Fruit fly (Drosophila melanogaster) whole organism, embryonic: ENCODE measurements around the gene mRpS23.

Experiments used
- Adf1 ChIP-seq: fragments of 200-800 bp; sonication (Bioruptor generic); IDR thresholded peaks from 2 replicates; pipeline ENCODE4 v1.3.6; 2022; ENCODE audit warnings: missing biosample characterization, missing genetic modification characterization
- Antp ChIP-seq: fragments of 200-800 bp; sonication (Bioruptor generic); optimal IDR thresholded peaks from 3 replicates; lab custom pipeline; 2016; ENCODE audit warnings: missing biosample characterization, missing genetic modification characterization
- CG10267 ChIP-seq: fragments of 200-800 bp; sonication (Bioruptor generic); optimal IDR thresholded peaks from 2 replicates; lab custom pipeline; 2018; ENCODE audit warnings: missing biosample characterization, mild to moderate bottlenecking, missing genetic modification characterization, moderate library complexity
- CG10565 ChIP-seq: fragments of 200-800 bp; sonication (Bioruptor generic); optimal IDR thresholded peaks from 3 replicates; lab custom pipeline; 2016; ENCODE audit warnings: missing biosample characterization, mild to moderate bottlenecking, missing genetic modification characterization
- CG10654 ChIP-seq: fragments of 200-800 bp; sonication (Bioruptor generic); optimal IDR thresholded peaks from 2 replicates; lab custom pipeline; 2016; ENCODE audit warnings: missing biosample characterization, missing genetic modification characterization
- CG10959 ChIP-seq: fragments of 200-800 bp; sonication (Bioruptor generic); IDR thresholded peaks from 2 replicates; pipeline ENCODE4 v1.3.6; 2022; ENCODE audit warnings: missing biosample characterization, missing genetic modification characterization
- CG11696 ChIP-seq: fragments of 200-800 bp; sonication (Bioruptor generic); IDR thresholded peaks from 2 replicates; pipeline ENCODE4 v1.3.6; 2022; ENCODE audit warnings: missing biosample characterization, missing genetic modification characterization
- CG12071 ChIP-seq: fragments of 200-800 bp; sonication (Bioruptor generic); optimal IDR thresholded peaks from 3 replicates; lab custom pipeline; 2018; ENCODE audit warnings: missing biosample characterization, mild to moderate bottlenecking, missing genetic modification characterization
- CG12155 ChIP-seq: fragments of 200-800 bp; sonication (Bioruptor generic); optimal IDR thresholded peaks from 3 replicates; lab custom pipeline; 2016; ENCODE audit warnings: missing biosample characterization, missing genetic modification characterization
- CG12769 ChIP-seq: fragments of 200-800 bp; sonication (Bioruptor generic); optimal IDR thresholded peaks from 2 replicates; lab custom pipeline; 2019; ENCODE audit warnings: missing biosample characterization, mild to moderate bottlenecking, missing genetic modification characterization, moderate library complexity
- CG13287 ChIP-seq: fragments of 200-800 bp; sonication (Bioruptor generic); IDR thresholded peaks from 2 replicates; pipeline ENCODE4 v1.3.6; 2022; ENCODE audit warnings: missing biosample characterization, missing genetic modification characterization; ENCODE audit not compliant: partially characterized antibody
- CG13624 ChIP-seq: fragments of 200-800 bp; sonication (Bioruptor generic); optimal IDR thresholded peaks from 2 replicates; lab custom pipeline; 2016; ENCODE audit warnings: missing biosample characterization, missing genetic modification characterization
- CG15073 ChIP-seq: fragments of 200-800 bp; sonication (Bioruptor generic); optimal IDR thresholded peaks from 2 replicates; lab custom pipeline; 2016; ENCODE audit warnings: missing biosample characterization, missing genetic modification characterization
- CG16813 ChIP-seq: fragments of 200-800 bp; sonication (Bioruptor generic); IDR thresholded peaks from 3 replicates; pipeline ENCODE4 v1.3.6; 2022; ENCODE audit warnings: missing biosample characterization, missing genetic modification characterization; ENCODE audit not compliant: partially characterized antibody
- CG2120 ChIP-seq: fragments of 200-800 bp; sonication (Bioruptor generic); optimal IDR thresholded peaks from 3 replicates; lab custom pipeline; 2016; ENCODE audit warnings: missing biosample characterization, missing genetic modification characterization
- CG2712 ChIP-seq: fragments of 200-800 bp; optimal IDR thresholded peaks from 3 replicates; lab custom pipeline; 2019; ENCODE audit warnings: missing biosample characterization, mild to moderate bottlenecking, missing genetic modification characterization, moderate library complexity
- CG2875 ChIP-seq: fragments of 200-800 bp; sonication (Bioruptor generic); optimal IDR thresholded peaks from 2 replicates; lab custom pipeline; 2017; ENCODE audit warnings: missing biosample characterization, mild to moderate bottlenecking, missing genetic modification characterization, missing genetic modification reagents
- CG30020 ChIP-seq: fragments of 200-800 bp; optimal IDR thresholded peaks from 2 replicates; lab custom pipeline; 2019; ENCODE audit warnings: missing biosample characterization, mild to moderate bottlenecking, missing genetic modification characterization, moderate library complexity
- CG32772 ChIP-seq: fragments of 200-800 bp; sonication (Bioruptor generic); IDR thresholded peaks from 2 replicates; pipeline ENCODE4 v1.3.6; 2022; ENCODE audit warnings: missing biosample characterization, missing genetic modification characterization
- CG3281 ChIP-seq: fragments of 200-800 bp; sonication (Bioruptor generic); optimal IDR thresholded peaks from 3 replicates; lab custom pipeline; 2017; ENCODE audit warnings: missing biosample characterization, mild to moderate bottlenecking, missing genetic modification characterization
- CG4404 ChIP-seq: fragments of 200-800 bp; sonication (Bioruptor generic); IDR thresholded peaks from 2 replicates; pipeline ENCODE4 v1.3.6; 2022; ENCODE audit warnings: missing biosample characterization, missing genetic modification characterization
- CG5953 ChIP-seq: fragments of 200-800 bp; sonication (Bioruptor generic); IDR thresholded peaks from 2 replicates; pipeline ENCODE4 v1.3.6; 2022; ENCODE audit warnings: missing biosample characterization, missing genetic modification characterization
- CG6175 ChIP-seq: fragments of 200-800 bp; sonication (Bioruptor generic); IDR thresholded peaks from 3 replicates; pipeline ENCODE4 v1.3.6; 2022; ENCODE audit warnings: missing biosample characterization, missing genetic modification characterization
- CG6765 ChIP-seq: fragments of 200-800 bp; sonication (Bioruptor generic); optimal IDR thresholded peaks from 3 replicates; lab custom pipeline; 2017; ENCODE audit warnings: missing biosample characterization, mild to moderate bottlenecking, missing genetic modification characterization
- CG6813 ChIP-seq: fragments of 200-800 bp; sonication (Bioruptor generic); optimal IDR thresholded peaks from 2 replicates; lab custom pipeline; 2017; ENCODE audit warnings: missing biosample characterization, missing genetic modification characterization, mild to moderate bottlenecking, moderate library complexity, missing genetic modification reagents
- CG9797 ChIP-seq: fragments of 200-800 bp; sonication (Bioruptor generic); optimal IDR thresholded peaks from 3 replicates; lab custom pipeline; 2018; ENCODE audit warnings: missing biosample characterization, mild to moderate bottlenecking, missing genetic modification characterization
- Doc3 ChIP-seq: fragments of 200-800 bp; sonication (Bioruptor generic); IDR thresholded peaks from 3 replicates; pipeline ENCODE4 v1.3.6; 2022; ENCODE audit warnings: missing biosample characterization, missing genetic modification characterization; ENCODE audit not compliant: partially characterized antibody
- Dp ChIP-seq: fragments of 200-800 bp; sonication (Bioruptor generic); optimal IDR thresholded peaks from 2 replicates; lab custom pipeline; 2018; ENCODE audit warnings: missing biosample characterization, mild to moderate bottlenecking, missing genetic modification characterization, moderate library complexity
- HmgD ChIP-seq: fragments of 200-800 bp; sonication (Bioruptor generic); optimal IDR thresholded peaks from 3 replicates; lab custom pipeline; 2016; ENCODE audit warnings: missing biosample characterization, missing genetic modification characterization
- NFAT ChIP-seq: fragments of 200-800 bp; sonication (Bioruptor generic); IDR thresholded peaks from 2 replicates; pipeline ENCODE4 v1.3.6; 2022; ENCODE audit warnings: missing biosample characterization, missing genetic modification characterization
- Neu2 ChIP-seq: fragments of 200-800 bp; sonication (Bioruptor generic); optimal IDR thresholded peaks from 3 replicates; lab custom pipeline; 2016; ENCODE audit warnings: missing biosample characterization, missing genetic modification characterization, borderline replicate concordance
- Nf-YC ChIP-seq: fragments of 200-800 bp; optimal IDR thresholded peaks from 3 replicates; lab custom pipeline; 2019; ENCODE audit warnings: missing biosample characterization, mild to moderate bottlenecking, missing genetic modification characterization, moderate library complexity
- NfI ChIP-seq: fragments of 200-800 bp; sonication (Bioruptor generic); optimal IDR thresholded peaks from 3 replicates; lab custom pipeline; 2018; ENCODE audit warnings: missing biosample characterization, mild to moderate bottlenecking, missing genetic modification characterization, moderate library complexity
- PHDP ChIP-seq: fragments of 200-800 bp; sonication (Bioruptor generic); optimal IDR thresholded peaks from 3 replicates; lab custom pipeline; 2018; ENCODE audit warnings: missing biosample characterization, mild to moderate bottlenecking, missing genetic modification characterization, moderate library complexity
- Poxn ChIP-seq: fragments of 200-800 bp; sonication (Bioruptor generic); IDR thresholded peaks from 2 replicates; pipeline ENCODE4 v1.3.6; 2022; ENCODE audit warnings: missing biosample characterization, missing genetic modification characterization
- Sry-δ ChIP-seq: fragments of 200-800 bp; sonication (Bioruptor generic); optimal IDR thresholded peaks from 2 replicates; lab custom pipeline; 2016; ENCODE audit warnings: missing biosample characterization, missing genetic modification characterization
- Usf ChIP-seq: fragments of 200-800 bp; sonication (Bioruptor generic); optimal IDR thresholded peaks from 2 replicates; lab custom pipeline; 2017; ENCODE audit warnings: missing genotype, missing biosample characterization, missing genetic modification characterization
- Vsx1 ChIP-seq: fragments of 200-800 bp; sonication (Bioruptor generic); optimal IDR thresholded peaks from 2 replicates; lab custom pipeline; 2017; ENCODE audit warnings: missing biosample characterization, mild to moderate bottlenecking, missing genetic modification characterization, missing genetic modification reagents
- az2 ChIP-seq: fragments of 200-800 bp; sonication (Bioruptor generic); optimal IDR thresholded peaks from 3 replicates; lab custom pipeline; 2016; ENCODE audit warnings: missing biosample characterization, missing genetic modification characterization
- bsh ChIP-seq, 2 experiments: fragments of 200-800 bp; sonication (Bioruptor generic); optimal IDR thresholded peaks; 2 replicates each; lab custom pipeline; 2017 to 2018; ENCODE audit warnings: mild to moderate bottlenecking in 2 of 2, missing biosample characterization in 2 of 2, missing genetic modification characterization in 2 of 2, moderate library complexity in 1 of 2
- dmrt11E ChIP-seq: fragments of 200-800 bp; sonication (Bioruptor generic); optimal IDR thresholded peaks from 3 replicates; lab custom pipeline; 2018; ENCODE audit warnings: missing biosample characterization, mild to moderate bottlenecking, missing genetic modification characterization, moderate library complexity
- hb ChIP-seq: fragments of 200-800 bp; sonication (Bioruptor generic); IDR thresholded peaks from 3 replicates; pipeline ENCODE4 v1.3.6; 2022; ENCODE audit warnings: missing biosample characterization, missing genetic modification characterization; ENCODE audit not compliant: partially characterized antibody
- hkb ChIP-seq, 2 experiments: fragments of 200-800 bp in 1 of 2; fragments of >200 bp in 1 of 2; sonication (Bioruptor generic) in 1 of 2; IDR thresholded peaks in 1 of 2; optimal IDR thresholded peaks in 1 of 2; 2 replicates each; pipeline versions ENCODE4 v1.3.6 to Lab custom; 2017 to 2022; ENCODE audit warnings: missing biosample characterization in 1 of 2, missing genetic modification characterization in 1 of 2
- nau ChIP-seq: fragments of 200-800 bp; sonication (Bioruptor generic); optimal IDR thresholded peaks from 3 replicates; lab custom pipeline; 2017; ENCODE audit warnings: missing biosample characterization, mild to moderate bottlenecking, missing genetic modification characterization, missing genetic modification reagents
- sc ChIP-seq, 3 experiments: fragments of >200 bp in 2 of 3; fragments of 200-800 bp in 1 of 3; sonication (Bioruptor generic) in 1 of 3; optimal IDR thresholded peaks; 2 replicates in 2 of 3; 3 replicates in 1 of 3; lab custom pipeline; 2017; ENCODE audit warnings: mild to moderate bottlenecking in 1 of 3, missing biosample characterization in 1 of 3, missing genetic modification characterization in 1 of 3, missing genetic modification reagents in 1 of 3
- tgo ChIP-seq: fragments of 200-800 bp; sonication (Bioruptor generic); IDR thresholded peaks from 3 replicates; pipeline ENCODE4 v1.3.6; 2022; ENCODE audit warnings: missing biosample characterization, missing genetic modification characterization
- wdn ChIP-seq: fragments of 200-800 bp; sonication (Bioruptor generic); IDR thresholded peaks from 2 replicates; pipeline ENCODE4 v1.3.6; 2022; ENCODE audit warnings: missing biosample characterization, missing genetic modification characterization
- yki ChIP-seq: fragments of >200 bp; optimal IDR thresholded peaks from 3 replicates; lab custom pipeline; 2018
- zen2 ChIP-seq: fragments of 200-800 bp; sonication (Bioruptor generic); IDR thresholded peaks from 3 replicates; pipeline ENCODE4 v1.3.6; 2022; ENCODE audit warnings: missing biosample characterization, missing genetic modification characterization; ENCODE audit not compliant: partially characterized antibody

The mRpS23 gene

DNA sequence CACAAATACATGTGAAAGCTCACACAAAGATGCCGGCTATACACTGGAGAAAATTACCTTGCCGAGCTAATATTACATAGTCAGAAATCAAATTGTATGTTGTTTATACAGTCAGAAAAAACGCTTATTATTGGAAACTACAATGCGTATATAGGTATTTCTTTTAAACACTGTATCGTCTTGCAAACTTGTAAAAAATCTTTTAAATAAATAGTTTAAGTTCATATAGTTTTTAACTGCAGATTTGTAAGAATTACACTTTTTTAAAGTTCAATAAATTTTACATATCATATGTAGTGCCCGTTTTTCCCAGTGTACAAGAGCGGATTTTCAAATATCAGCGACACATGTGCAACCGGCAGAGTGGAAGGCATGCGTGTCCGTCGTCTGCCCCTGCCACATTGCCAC lies 4.9 kb upstream of the mRpS23 start (continued):
- TF ChIP-seq CG12769 (tag; lab: Kevin White, UChicago) (peak; percentile 63), CG6765 (GFP tag; lab: Kevin White, UChicago) (peak; percentile 37), tgo (peak; percentile 80), Antp (GFP tag; lab: Kevin White, UChicago) (peak; percentile 65), hb (GFP tag; lab: Robert Waterston, UW) (no peak), NfI (peak; percentile 78), sc (optimal IDR thresholded peaks at IDR 0.05; lab: Kevin White, UChicago) (no peak), sc (GFP tag; optimal IDR thresholded peaks at IDR 0.05; lab: Kevin White, UChicago) (peak; percentile 62), CG10565 (GFP tag; lab: Kevin White, UChicago) (peak; percentile 45), Dp (GFP tag; lab: Kevin White, UChicago) (no peak), hkb (optimal IDR thresholded peaks at IDR 0.05; lab: Kevin White, UChicago) (no peak), hkb (GFP tag; IDR thresholded peaks at IDR 0.05; lab: Robert Waterston, UW) (peak; percentile 90), CG2120 (peak; percentile 74), Adf1 (GFP tag; lab: Robert Waterston, UW) (peak; percentile 42), yki (lab: Kevin White, UChicago) (no peak), CG30020 (tag; lab: Kevin White, UChicago) (peak; percentile 59), CG2712 (tag; lab: Kevin White, UChicago) (peak; percentile 85), HmgD (no peak), CG4404 (GFP tag; lab: Robert Waterston, UW) (no peak; the same call in 1 of the 2 replicates), Neu2 (GFP tag; lab: Kevin White, UChicago) (no peak), CG9797 (GFP tag; lab: Kevin White, UChicago) (no peak), zen2 (GFP tag; lab: Robert Waterston, UW) (no peak), Nf-YC (tag; lab: Kevin White, UChicago) (peak; percentile 18), CG10654 (GFP tag; lab: Kevin White, UChicago) (peak; percentile 68), Sry-δ (GFP tag; lab: Kevin White, UChicago) (peak; percentile 47), CG6175 (GFP tag; lab: Robert Waterston, UW) (no peak), CG16813 (GFP tag; lab: Robert Waterston, UW) (no peak), Vsx1 (GFP tag; lab: Kevin White, UChicago) (peak; percentile 61), CG2875 (GFP tag; lab: Kevin White, UChicago) (peak; percentile 86), CG6813 (GFP tag; lab: Kevin White, UChicago) (peak; percentile 37), CG10959 (peak; percentile 36; the same call in 1 of the 2 replicates), Usf (peak; percentile 55), CG12071 (GFP tag; lab: Kevin White, UChicago) (peak; percentile 44), wdn (0 out of 2 replicates have a peak, but pooled peaks have one; percentile 42), CG15073 (GFP tag; lab: Kevin White, UChicago) (no peak), az2 (GFP tag; lab: Kevin White, UChicago) (peak; percentile 87), PHDP (tag; lab: Kevin White, UChicago) (peak; percentile 86), NFAT (0 out of 2 replicates have a peak, but pooled peaks have one; percentile 3), dmrt11E (peak; percentile 75), CG5953 (GFP tag; lab: Robert Waterston, UW) (peak; percentile 61), bsh (GFP tag; optimal IDR thresholded peaks at IDR 0.05; lab: Kevin White, UChicago) (peak; percentile 79 to 93), CG10267 (peak; percentile 72), CG13287 (GFP tag; lab: Robert Waterston, UW) (no peak), Poxn (GFP tag; lab: Robert Waterston, UW) (peak; percentile 33; the same call in 1 of the 2 replicates), CG12155 (peak; percentile 84), CG13624 (GFP tag; lab: Kevin White, UChicago) (peak; percentile 75), nau (GFP tag; lab: Kevin White, UChicago) (peak; percentile 77), Doc3 (no peak), CG3281 (GFP tag; lab: Kevin White, UChicago) (peak; percentile 79), CG32772 (peak; percentile 59), CG11696 (GFP tag; lab: Robert Waterston, UW) (peak; percentile 46; the same call in 1 of the 2 replicates)
